Worm (Caenorhabditis elegans) whole organism, young adult: ENCODE data around the gene Y48A6B.8.

Experiments
- F49E8.2 ChIP-seq: sonication (generic microtip); optimal IDR thresholded peaks from 3 replicates; lab custom pipeline; 2017; ENCODE audit warnings: missing genetic modification characterization, mild to moderate bottlenecking, missing compliant biosample characterization, antibody characterized with exemption, moderate library complexity; ENCODE audit not compliant: insufficient read depth
- ccch-3 ChIP-seq: fragments of 200-800 bp; sonication (Bioruptor generic); optimal IDR thresholded peaks from 2 replicates; lab custom pipeline; 2018; ENCODE audit warnings: mild to moderate bottlenecking, missing genetic modification characterization, missing compliant biosample characterization
- die-1 ChIP-seq: sonication (generic microtip); optimal IDR thresholded peaks from 2 replicates; lab custom pipeline; 2016; ENCODE audit warnings: missing genotype, mild to moderate bottlenecking, missing genetic modification characterization, missing compliant biosample characterization
- let-526 ChIP-seq: fragments of 200-800 bp; sonication (Bioruptor generic); IDR thresholded peaks from 2 replicates; pipeline ENCODE4 v1.3.6; 2022; ENCODE audit warnings: missing genetic modification reagents, missing genetic modification characterization, missing compliant biosample characterization
- lin-35 ChIP-seq, 3 experiments: fragments of 150-350 bp in 2 of 3; sonication (generic microtip) in 1 of 3; optimal IDR thresholded peaks; 2 replicates each; lab custom pipeline; 2014 to 2018; ENCODE audit warnings: missing biosample characterization in 3 of 3, missing genetic modification characterization in 3 of 3, missing genetic modification reagents in 3 of 3
- pha-4 ChIP-seq: fragments of 150-350 bp; sonication (generic microtip); optimal IDR thresholded peaks from 2 replicates; lab custom pipeline; 2014; ENCODE audit warnings: missing biosample characterization, missing genetic modification reagents, missing genetic modification characterization

DNA sequence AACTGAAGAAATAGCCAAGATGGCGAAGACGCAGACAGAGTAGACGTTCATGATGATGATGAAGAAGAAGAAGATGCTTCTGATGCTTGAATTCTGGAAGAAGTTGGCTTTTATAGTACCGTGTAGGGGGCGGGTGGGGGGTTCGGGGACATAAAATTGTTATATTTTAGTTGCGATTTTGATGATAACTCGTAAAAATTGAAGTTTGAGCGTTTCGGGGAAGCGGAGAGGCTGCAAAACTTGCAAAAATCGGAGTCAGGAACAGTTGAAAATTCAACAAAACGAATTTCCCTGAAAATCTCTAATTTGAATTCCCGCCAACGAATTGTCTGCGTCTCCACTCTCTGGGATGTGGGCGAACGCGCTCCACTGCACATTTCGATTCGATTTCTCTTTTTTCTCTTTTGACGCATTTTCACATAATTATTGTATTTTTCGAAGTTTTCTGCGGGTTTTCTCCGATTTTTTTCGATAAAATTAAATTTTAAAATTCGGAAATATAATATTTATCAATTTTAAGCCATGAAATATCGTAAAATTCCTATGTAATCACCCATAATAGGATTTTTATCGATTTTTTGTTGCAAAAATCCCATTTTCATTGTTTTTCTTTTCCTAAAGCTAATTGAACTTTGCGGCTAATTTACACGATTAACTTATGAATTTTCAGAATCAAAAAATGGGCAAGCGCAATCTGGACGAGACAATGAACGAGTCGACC lies 21.5 kb downstream of the Y48A6B.8 start, which contains the start of the genes fipr-17 and Y48A6B.3:
- TF ChIP-seq lin-35 (GFP tag; optimal IDR thresholded peaks at IDR 0.05; lab: Kevin White, UChicago) (peak; percentile 37 to 96 (median 70)), let-526 (GFP tag; lab: Robert Waterston, UW) (no peak), die-1 (no peak), ccch-3 (GFP tag; lab: Kevin White, UChicago) (no peak), pha-4 (peak; percentile 62), F49E8.2 (tag; lab: Kevin White, UChicago) (peak; percentile 69)
